Fruit fly (Drosophila melanogaster): ENCODE data around the gene Cdk5alpha.

DNA sequence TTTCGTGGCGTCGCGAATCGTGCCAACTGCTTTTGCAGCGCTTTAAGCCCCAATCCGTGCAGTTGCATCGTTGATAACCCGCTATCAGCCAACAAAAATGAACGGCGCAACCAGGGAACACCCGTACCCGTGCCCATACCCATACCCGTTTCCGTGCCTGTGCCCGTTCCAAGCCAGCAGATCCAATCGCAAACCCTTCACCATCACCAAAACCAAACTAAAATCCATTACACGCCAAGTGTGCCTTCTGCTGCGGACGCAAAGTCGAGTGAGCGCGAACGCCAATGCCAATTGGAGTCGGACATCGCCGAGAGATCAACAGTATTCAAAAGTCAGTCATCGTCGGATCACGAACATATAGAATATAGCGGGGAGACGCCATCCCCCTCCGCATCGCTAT is 23.5 kb upstream of the Cdk5alpha start:
- TF ChIP-seq CG8478 (optimal IDR thresholded peaks at IDR 0.05) (no peak), usp (GFP tag; optimal IDR thresholded peaks at IDR 0.05) (no peak), psq (optimal IDR thresholded peaks at IDR 0.05) (no peak), pan (optimal IDR thresholded peaks at IDR 0.05) (no peak)
